Fruit fly (Drosophila melanogaster) whole organism, embryonic: ENCODE measurements around the gene Gdh.

Experiments
- CG10431 ChIP-seq: fragments of 200-800 bp; sonication (Bioruptor generic); optimal IDR thresholded peaks from 3 replicates; lab custom pipeline; 2018; ENCODE audit warnings: missing biosample characterization, mild to moderate bottlenecking, missing genetic modification characterization
- CG12659 ChIP-seq: fragments of 200-800 bp; sonication (Bioruptor generic); optimal IDR thresholded peaks from 3 replicates; lab custom pipeline; 2017; ENCODE audit warnings: mild to moderate bottlenecking, missing biosample characterization, missing genetic modification reagents, missing genetic modification characterization
- CG12769 ChIP-seq: fragments of 200-800 bp; sonication (Bioruptor generic); optimal IDR thresholded peaks from 2 replicates; lab custom pipeline; 2019; ENCODE audit warnings: missing biosample characterization, mild to moderate bottlenecking, missing genetic modification characterization, moderate library complexity
- CG13424 ChIP-seq: fragments of 200-800 bp; sonication (Bioruptor generic); optimal IDR thresholded peaks from 2 replicates; lab custom pipeline; 2019; ENCODE audit warnings: missing biosample characterization, mild to moderate bottlenecking, missing genetic modification characterization, moderate library complexity
- CG14050 ChIP-seq: fragments of 200-800 bp; sonication (Bioruptor generic); IDR thresholded peaks from 3 replicates; pipeline ENCODE4 v1.3.6; 2022; ENCODE audit warnings: missing biosample characterization, missing genetic modification characterization
- CG14860 ChIP-seq: fragments of 200-800 bp; sonication (Bioruptor generic); IDR thresholded peaks from 3 replicates; pipeline ENCODE4 v1.3.6; 2022; ENCODE audit warnings: missing biosample characterization, missing genetic modification characterization; ENCODE audit not compliant: partially characterized antibody
- CG15514 ChIP-seq: fragments of 200-800 bp; sonication (Bioruptor generic); optimal IDR thresholded peaks from 3 replicates; lab custom pipeline; 2017; ENCODE audit warnings: missing biosample characterization, missing genetic modification characterization, mild to moderate bottlenecking, moderate library complexity, missing genetic modification reagents
- CG1603 ChIP-seq: fragments of 200-800 bp; sonication (Bioruptor generic); optimal IDR thresholded peaks from 2 replicates; lab custom pipeline; 2019; ENCODE audit warnings: missing biosample characterization, mild to moderate bottlenecking, missing genetic modification characterization, moderate library complexity
- CG17829 ChIP-seq: fragments of 200-800 bp; optimal IDR thresholded peaks from 2 replicates; lab custom pipeline; 2019; ENCODE audit warnings: missing biosample characterization, mild to moderate bottlenecking, missing genetic modification characterization, moderate library complexity
- CG1792 ChIP-seq: fragments of 200-800 bp; sonication (Bioruptor generic); optimal IDR thresholded peaks from 2 replicates; lab custom pipeline; 2016; ENCODE audit warnings: missing biosample characterization, missing genetic modification characterization
- CG2875 ChIP-seq: fragments of 200-800 bp; sonication (Bioruptor generic); optimal IDR thresholded peaks from 2 replicates; lab custom pipeline; 2017; ENCODE audit warnings: missing biosample characterization, mild to moderate bottlenecking, missing genetic modification characterization, missing genetic modification reagents
- CG3065 ChIP-seq: fragments of 200-800 bp; sonication (Bioruptor generic); optimal IDR thresholded peaks from 2 replicates; lab custom pipeline; 2016; ENCODE audit warnings: missing biosample characterization, missing genetic modification characterization
- CG31388 ChIP-seq: fragments of 200-800 bp; sonication (Bioruptor generic); optimal IDR thresholded peaks from 2 replicates; lab custom pipeline; 2016; ENCODE audit warnings: missing biosample characterization, missing genetic modification characterization
- CG3726 ChIP-seq: fragments of 200-800 bp; sonication (Bioruptor generic); IDR thresholded peaks from 3 replicates; pipeline ENCODE4, ENCODE4 v1.3.6; 2022; ENCODE audit warnings: missing biosample characterization, missing genetic modification characterization
- CG3838 ChIP-seq: fragments of 200-800 bp; sonication (Bioruptor generic); optimal IDR thresholded peaks from 3 replicates; lab custom pipeline; 2016; ENCODE audit warnings: missing biosample characterization, missing genetic modification characterization
- CG4707 ChIP-seq: fragments of 200-800 bp; sonication (Bioruptor generic); optimal IDR thresholded peaks from 2 replicates; lab custom pipeline; 2018; ENCODE audit warnings: missing biosample characterization, mild to moderate bottlenecking, missing genetic modification characterization, moderate library complexity
- CG6654 ChIP-seq: fragments of 200-800 bp; sonication (Bioruptor generic); optimal IDR thresholded peaks from 2 replicates; lab custom pipeline; 2017; ENCODE audit warnings: missing biosample characterization, mild to moderate bottlenecking, missing genetic modification characterization
- CG6791 ChIP-seq: fragments of 200-800 bp; sonication (Bioruptor generic); IDR thresholded peaks from 3 replicates; pipeline ENCODE4 v1.3.6; 2022; ENCODE audit warnings: missing biosample characterization, missing genetic modification characterization; ENCODE audit not compliant: partially characterized antibody
- CG7271 ChIP-seq: fragments of 200-800 bp; sonication (Bioruptor generic); optimal IDR thresholded peaks from 2 replicates; lab custom pipeline; 2018; ENCODE audit warnings: missing biosample characterization, mild to moderate bottlenecking, missing genetic modification characterization, moderate library complexity
- CG8924 ChIP-seq: fragments of 200-800 bp; optimal IDR thresholded peaks from 3 replicates; lab custom pipeline; 2019; ENCODE audit warnings: missing biosample characterization, mild to moderate bottlenecking, missing genetic modification characterization, moderate library complexity
- CG9215 ChIP-seq: fragments of 200-800 bp; sonication (Bioruptor generic); IDR thresholded peaks from 2 replicates; pipeline ENCODE4 v1.3.6; 2022; ENCODE audit warnings: missing biosample characterization, missing genetic modification characterization
- CG9797 ChIP-seq: fragments of 200-800 bp; sonication (Bioruptor generic); optimal IDR thresholded peaks from 3 replicates; lab custom pipeline; 2018; ENCODE audit warnings: missing biosample characterization, mild to moderate bottlenecking, missing genetic modification characterization
- D ChIP-seq, 2 experiments: fragments of 200-800 bp in 1 of 2; fragments of >200 bp in 1 of 2; sonication (Bioruptor generic) in 1 of 2; optimal IDR thresholded peaks; 2 replicates in 1 of 2; 3 replicates in 1 of 2; lab custom pipeline; 2017; ENCODE audit warnings: mild to moderate bottlenecking in 1 of 2, missing biosample characterization in 1 of 2, missing genetic modification characterization in 1 of 2, missing genetic modification reagents in 1 of 2
- Dfd ChIP-seq, 2 experiments: fragments of >200 bp; optimal IDR thresholded peaks; 2 replicates each; lab custom pipeline; 2017; ENCODE audit warnings: missing biosample characterization in 2 of 2, missing genetic modification characterization in 2 of 2
- Hr39 ChIP-seq: fragments of >200 bp; optimal IDR thresholded peaks from 2 replicates; lab custom pipeline; 2017
- MBD-R2 ChIP-seq: fragments of 200-800 bp; sonication (Bioruptor generic); IDR thresholded peaks from 2 replicates; pipeline ENCODE4 v1.3.6; 2022; ENCODE audit warnings: missing biosample characterization, missing genetic modification characterization
- NC2α ChIP-seq: fragments of 200-800 bp; sonication (Bioruptor generic); optimal IDR thresholded peaks from 2 replicates; lab custom pipeline; 2016; ENCODE audit warnings: missing biosample characterization, missing genetic modification characterization
- Pdp1 ChIP-seq, 2 experiments: fragments of 200-800 bp; sonication (Bioruptor generic); optimal IDR thresholded peaks; 3 replicates each; lab custom pipeline; 2016; ENCODE audit warnings: missing biosample characterization in 2 of 2, missing genetic modification characterization in 2 of 2, mild to moderate bottlenecking in 1 of 2, moderate library complexity in 1 of 2
- Ravus ChIP-seq: fragments of 200-800 bp; sonication (Bioruptor generic); IDR thresholded peaks from 2 replicates; pipeline ENCODE4 v1.3.6; 2022; ENCODE audit warnings: missing biosample characterization, missing genetic modification characterization
- Six4 ChIP-seq: fragments of 200-800 bp; sonication (Bioruptor generic); optimal IDR thresholded peaks from 2 replicates; lab custom pipeline; 2016; ENCODE audit warnings: missing biosample characterization, missing genetic modification characterization
- amos ChIP-seq: fragments of 200-800 bp; sonication (Bioruptor generic); IDR thresholded peaks from 2 replicates; pipeline ENCODE4 v1.3.6; 2022; ENCODE audit warnings: missing biosample characterization, missing genetic modification characterization; ENCODE audit not compliant: partially characterized antibody
- bab2 ChIP-seq: fragments of 200-800 bp; sonication (Bioruptor generic); optimal IDR thresholded peaks from 2 replicates; lab custom pipeline; 2016; ENCODE audit warnings: missing biosample characterization, missing genetic modification characterization
- bigmax ChIP-seq: fragments of 200-800 bp; sonication (Bioruptor generic); optimal IDR thresholded peaks from 2 replicates; lab custom pipeline; 2018; ENCODE audit warnings: missing biosample characterization, mild to moderate bottlenecking, missing genetic modification characterization
- btn ChIP-seq: fragments of 200-800 bp; sonication (Bioruptor generic); optimal IDR thresholded peaks from 2 replicates; lab custom pipeline; 2016; ENCODE audit warnings: missing biosample characterization, missing genetic modification characterization
- chif ChIP-seq, 2 experiments: fragments of 200-800 bp; sonication (Bioruptor generic); optimal IDR thresholded peaks; 3 replicates each; lab custom pipeline; 2016; ENCODE audit warnings: missing biosample characterization in 2 of 2, missing genetic modification characterization in 2 of 2
- crc ChIP-seq: fragments of 200-800 bp; sonication (Bioruptor generic); optimal IDR thresholded peaks from 2 replicates; lab custom pipeline; 2016; ENCODE audit warnings: missing biosample characterization, missing genetic modification characterization
- crol ChIP-seq: fragments of 200-800 bp; sonication (Bioruptor generic); IDR thresholded peaks from 2 replicates; pipeline ENCODE4 v1.3.6; 2022; ENCODE audit warnings: missing biosample characterization, missing genetic modification characterization
- gcm2 ChIP-seq: fragments of 200-800 bp; sonication (Bioruptor generic); optimal IDR thresholded peaks from 2 replicates; lab custom pipeline; 2016; ENCODE audit warnings: missing biosample characterization, missing genetic modification characterization
- gro ChIP-seq: fragments of 200-800 bp; sonication (Bioruptor generic); optimal IDR thresholded peaks from 2 replicates; lab custom pipeline; 2016; ENCODE audit warnings: missing biosample characterization, missing genetic modification characterization
- lilli ChIP-seq: fragments of 200-800 bp; sonication (Bioruptor generic); optimal IDR thresholded peaks from 3 replicates; lab custom pipeline; 2016; ENCODE audit warnings: missing biosample characterization, missing genetic modification characterization
- lola ChIP-seq, 3 experiments: fragments of >200 bp in 2 of 3; fragments of 200-800 bp in 1 of 3; sonication (Bioruptor generic) in 1 of 3; optimal IDR thresholded peaks; 2 replicates each; lab custom pipeline; 2017 to 2019; ENCODE audit warnings: missing biosample characterization in 3 of 3, missing genetic modification characterization in 3 of 3, mild to moderate bottlenecking in 1 of 3, moderate library complexity in 1 of 3
- nerfin-1 ChIP-seq: fragments of 200-800 bp; sonication (Bioruptor generic); optimal IDR thresholded peaks from 3 replicates; lab custom pipeline; 2019; ENCODE audit warnings: missing biosample characterization, mild to moderate bottlenecking, missing genetic modification characterization, moderate library complexity
- nerfin-2 ChIP-seq: fragments of 200-800 bp; sonication (Bioruptor generic); IDR thresholded peaks from 2 replicates; pipeline ENCODE4 v1.3.6; 2022; ENCODE audit warnings: missing biosample characterization, missing genetic modification characterization; ENCODE audit not compliant: partially characterized antibody
- org-1 ChIP-seq: fragments of 200-800 bp; sonication (Bioruptor generic); optimal IDR thresholded peaks from 2 replicates; lab custom pipeline; 2017; ENCODE audit warnings: missing biosample characterization, missing genetic modification characterization
- pros ChIP-seq: fragments of 200-800 bp; sonication (Bioruptor generic); optimal IDR thresholded peaks from 3 replicates; lab custom pipeline; 2019; ENCODE audit warnings: missing biosample characterization, mild to moderate bottlenecking, missing genetic modification characterization, moderate library complexity
- psq ChIP-seq: fragments of 200-800 bp; sonication (Bioruptor generic); optimal IDR thresholded peaks from 2 replicates; lab custom pipeline; 2017; ENCODE audit warnings: missing biosample characterization, missing genetic modification characterization
- pum ChIP-seq: fragments of 200-800 bp; sonication (Bioruptor generic); optimal IDR thresholded peaks from 2 replicates; lab custom pipeline; 2016; ENCODE audit warnings: missing biosample characterization, missing genetic modification characterization
- ranshi ChIP-seq: fragments of 200-800 bp; sonication (Bioruptor generic); IDR thresholded peaks from 2 replicates; pipeline ENCODE4 v1.3.6; 2022; ENCODE audit warnings: missing biosample characterization, missing genetic modification characterization
- sisA ChIP-seq: fragments of 200-800 bp; sonication (Bioruptor generic); IDR thresholded peaks from 2 replicates; pipeline ENCODE4 v1.3.6; 2022; ENCODE audit warnings: missing biosample characterization, missing genetic modification characterization
- tgo ChIP-seq: fragments of 200-800 bp; sonication (Bioruptor generic); IDR thresholded peaks from 3 replicates; pipeline ENCODE4 v1.3.6; 2022; ENCODE audit warnings: missing biosample characterization, missing genetic modification characterization

Gene Gdh

dm6 chr3R:23927429-23927828 is 15.5 kb downstream of the Gdh start, which contains the start of gene CG13601 (continued):
- peak; percentile 80 for TF ChIP-seq MBD-R2 (GFP tag; lab: Robert Waterston, UW)
- peak; percentile 67 for TF ChIP-seq CG14860 (GFP tag; lab: Robert Waterston, UW)
- TF ChIP-seq psq (GFP tag; lab: Kevin White, UChicago) = no peak
- TF ChIP-seq CG12659 (GFP tag; lab: Kevin White, UChicago) = peak; percentile 50
- TF ChIP-seq nerfin-2 = peak; percentile 40; the same call in 1 of the 2 replicates
- no peak for TF ChIP-seq CG3065 (GFP tag; lab: Kevin White, UChicago)
- peak; percentile 64 for TF ChIP-seq CG15514 (GFP tag; lab: Kevin White, UChicago)
- TF ChIP-seq crc (GFP tag; lab: Kevin White, UChicago) = no peak
- TF ChIP-seq Ravus (GFP tag; lab: Robert Waterston, UW) = no peak
- no peak for TF ChIP-seq CG10431 (GFP tag; lab: Kevin White, UChicago)
- no peak for TF ChIP-seq CG9215 (GFP tag; lab: Robert Waterston, UW)
- TF ChIP-seq CG4707 (GFP tag; lab: Kevin White, UChicago) = no peak
- TF ChIP-seq CG12769 (tag; lab: Kevin White, UChicago) = no peak
- TF ChIP-seq CG13424 (tag; lab: Kevin White, UChicago) = peak; percentile 47
- no peak for TF ChIP-seq tgo
- TF ChIP-seq CG1792 (GFP tag; lab: Kevin White, UChicago) = no peak
- TF ChIP-seq sisA (GFP tag; lab: Robert Waterston, UW) = no peak
- TF ChIP-seq pros (GFP tag; lab: Kevin White, UChicago) = no peak
- TF ChIP-seq CG31388 = no peak
- TF ChIP-seq Six4 (GFP tag; lab: Kevin White, UChicago) = no peak
- peak in 1 of 2 experiments; percentile 82 for TF ChIP-seq Pdp1 (GFP tag; optimal IDR thresholded peaks at IDR 0.05; lab: Kevin White, UChicago)
- TF ChIP-seq Dfd (GFP tag; optimal IDR thresholded peaks at IDR 0.05; lab: Kevin White, UChicago) = no peak
- TF ChIP-seq D (optimal IDR thresholded peaks at IDR 0.05; lab: Kevin White, UChicago) = no peak
- no peak for TF ChIP-seq D (GFP tag; optimal IDR thresholded peaks at IDR 0.05; lab: Kevin White, UChicago)
- peak; percentile 22 for TF ChIP-seq bigmax (GFP tag; lab: Kevin White, UChicago)
- peak; percentile 53 for TF ChIP-seq CG8924 (tag; lab: Kevin White, UChicago)
- no peak for TF ChIP-seq NC2α (GFP tag; lab: Kevin White, UChicago)
- TF ChIP-seq lilli (GFP tag; lab: Kevin White, UChicago) = peak; percentile 45
- TF ChIP-seq CG2875 (GFP tag; lab: Kevin White, UChicago) = no peak
- no peak for TF ChIP-seq CG6654 (GFP tag; lab: Kevin White, UChicago)
- TF ChIP-seq Hr39 (lab: Kevin White, UChicago) = no peak
- no peak for TF ChIP-seq gcm2 (GFP tag; lab: Kevin White, UChicago)
- no peak for TF ChIP-seq CG3726 (GFP tag; lab: Robert Waterston, UW)
- no peak for TF ChIP-seq btn (GFP tag; lab: Kevin White, UChicago)
- TF ChIP-seq org-1 = no peak
- TF ChIP-seq nerfin-1 (tag; lab: Kevin White, UChicago) = peak; percentile 17
- TF ChIP-seq lola (GFP tag; optimal IDR thresholded peaks at IDR 0.05; lab: Kevin White, UChicago) = peak in 1 of 3 experiments; percentile 6
- no peak for TF ChIP-seq CG3838
- TF ChIP-seq CG7271 = no peak
- no peak for TF ChIP-seq gro (GFP tag; lab: Kevin White, UChicago)
- peak; percentile 59 for TF ChIP-seq CG1603 (tag; lab: Kevin White, UChicago)
- TF ChIP-seq crol (GFP tag; lab: Robert Waterston, UW) = no peak
- TF ChIP-seq CG6791 (GFP tag; lab: Robert Waterston, UW) = peak; percentile 67; the same call in 2 of the 3 replicates
- no peak for TF ChIP-seq CG14050 (GFP tag; lab: Robert Waterston, UW)
- TF ChIP-seq chif (GFP tag; optimal IDR thresholded peaks at IDR 0.05; lab: Kevin White, UChicago) = no peak
- peak; percentile 80 for TF ChIP-seq amos (GFP tag; lab: Robert Waterston, UW)
- no peak for TF ChIP-seq ranshi (GFP tag; lab: Robert Waterston, UW)
- no peak for TF ChIP-seq bab2 (GFP tag; lab: Kevin White, UChicago)
- TF ChIP-seq pum (GFP tag; lab: Kevin White, UChicago) = no peak
- TF ChIP-seq CG17829 = peak; percentile 40
- TF ChIP-seq CG9797 (GFP tag; lab: Kevin White, UChicago) = no peak
